Fruit fly (Drosophila melanogaster): ENCODE data around the gene Ocrl.

The Ocrl gene

DNA sequence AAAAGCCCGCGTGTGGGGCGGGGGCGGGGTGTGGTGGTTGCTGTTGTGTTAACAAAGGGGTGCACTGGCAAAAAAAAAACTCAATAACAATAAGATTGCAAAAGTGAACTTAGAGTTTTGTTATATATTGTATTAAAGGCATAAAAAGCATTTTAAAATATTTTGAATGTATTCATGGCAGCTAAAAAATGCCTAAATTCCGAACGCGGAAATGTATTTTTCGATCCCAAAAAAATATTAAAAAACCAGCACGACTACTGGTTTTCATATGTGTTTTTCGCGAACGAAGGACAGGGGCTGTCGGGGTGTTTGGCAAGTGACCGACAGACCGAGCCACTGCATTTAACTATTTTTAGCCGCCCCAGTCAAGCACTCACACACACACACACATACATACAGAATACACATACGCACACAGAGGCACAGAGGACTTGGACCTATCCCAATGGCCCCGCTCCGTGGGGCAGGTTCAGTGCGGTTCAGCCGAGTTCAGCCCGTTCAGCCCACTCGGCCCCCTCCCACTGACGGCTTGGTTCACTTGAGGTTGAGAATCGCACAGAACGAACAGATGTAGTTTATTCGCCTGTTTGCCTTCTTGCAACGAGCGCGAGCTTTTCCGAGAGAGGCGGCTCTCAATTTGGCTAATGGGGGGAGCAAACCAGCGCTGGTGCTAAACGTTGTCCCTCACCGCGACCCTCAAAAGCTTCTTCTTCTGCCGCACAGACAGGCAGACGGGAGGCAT is 44.2 kb downstream of the Ocrl start (continued):
- no peak for TF ChIP-seq CG6808 (GFP tag; optimal IDR thresholded peaks at IDR 0.05)
- TF ChIP-seq CG11762 (GFP tag; optimal IDR thresholded peaks at IDR 0.05; ENCODE audit: insufficient read depth), result no peak
- no peak for TF ChIP-seq vri (GFP tag; optimal IDR thresholded peaks at IDR 0.05)
- TF ChIP-seq net (GFP tag; optimal IDR thresholded peaks at IDR 0.05), result no peak
- TF ChIP-seq CG6276 (GFP tag; optimal IDR thresholded peaks at IDR 0.05), result peak; percentile 62
- no peak for TF ChIP-seq CG8632 (GFP tag; optimal IDR thresholded peaks at IDR 0.05)
- TF ChIP-seq Blimp-1 (GFP tag; optimal IDR thresholded peaks at IDR 0.05), result no peak
- TF ChIP-seq Eip93F (GFP tag; optimal IDR thresholded peaks at IDR 0.05), result no peak
- no peak for TF ChIP-seq Sox102F (GFP tag; optimal IDR thresholded peaks at IDR 0.05)
- TF ChIP-seq Lpt (GFP tag; optimal IDR thresholded peaks at IDR 0.05), result no peak
- TF ChIP-seq CG31627 (GFP tag; optimal IDR thresholded peaks at IDR 0.05), result no peak
- peak; percentile 0 for TF ChIP-seq esn (GFP tag; optimal IDR thresholded peaks at IDR 0.05)
- TF ChIP-seq CG4318 (GFP tag; optimal IDR thresholded peaks at IDR 0.05), result peak; percentile 63
- TF ChIP-seq Met (GFP tag; optimal IDR thresholded peaks at IDR 0.05), result peak; percentile 3
- TF ChIP-seq acj6 (GFP tag; optimal IDR thresholded peaks at IDR 0.05), result peak; percentile 4
- no peak for TF ChIP-seq Eip75B (GFP tag; optimal IDR thresholded peaks at IDR 0.05)
- no peak for TF ChIP-seq Smox (GFP tag; optimal IDR thresholded peaks at IDR 0.05)
- TF ChIP-seq CG16779 (tag; optimal IDR thresholded peaks at IDR 0.05), result no peak
- TF ChIP-seq eg (GFP tag; IDR thresholded peaks at IDR 0.05), result peak; percentile 76
- no peak for TF ChIP-seq Hr38 (GFP tag; optimal IDR thresholded peaks at IDR 0.05)
- peak; percentile 15 for TF ChIP-seq CG34406 (GFP tag; optimal IDR thresholded peaks at IDR 0.05)
- peak; percentile 26 for TF ChIP-seq CG3919 (GFP tag; optimal IDR thresholded peaks at IDR 0.05)
- TF ChIP-seq Ets96B (tag; optimal IDR thresholded peaks at IDR 0.05), result no peak
- no peak for TF ChIP-seq dsx (GFP tag; optimal IDR thresholded peaks at IDR 0.05; ENCODE audit: poor library complexity, severe bottlenecking)
- no peak for TF ChIP-seq CG8319 (GFP tag; optimal IDR thresholded peaks at IDR 0.05)
- TF ChIP-seq CG11902 (GFP tag; optimal IDR thresholded peaks at IDR 0.05), result peak; percentile 26
- TF ChIP-seq CG6163 (GFP tag; IDR thresholded peaks at IDR 0.05), result 0 out of 3 replicates have a peak, but pooled peaks have one; percentile 27
- TF ChIP-seq CG10669 (GFP tag; optimal IDR thresholded peaks at IDR 0.05), result no peak
- no peak for TF ChIP-seq fd85E (GFP tag; optimal IDR thresholded peaks at IDR 0.05)

DNA sequence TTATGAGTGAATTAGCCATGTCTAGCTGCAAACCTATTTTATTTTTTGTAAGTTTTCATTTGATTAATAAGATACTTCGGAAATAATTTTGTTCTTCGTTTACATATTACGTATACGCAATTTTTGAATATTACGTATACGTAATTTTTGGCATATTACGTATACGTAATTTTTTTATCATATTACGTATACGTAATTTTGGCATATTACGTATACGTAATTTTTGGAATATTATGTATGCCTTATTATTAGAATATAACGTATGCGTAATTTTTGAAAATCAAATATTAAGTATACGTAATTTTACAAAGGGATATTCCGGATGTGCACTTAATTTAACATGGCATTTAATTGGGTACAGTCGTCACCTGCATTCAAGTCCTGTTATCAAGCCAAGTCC is 45.4 kb downstream of the Ocrl start:
- TF ChIP-seq Hr4 (GFP tag; optimal IDR thresholded peaks at IDR 0.05) (no peak), Eip78C (GFP tag) (peak; percentile 21)

DNA sequence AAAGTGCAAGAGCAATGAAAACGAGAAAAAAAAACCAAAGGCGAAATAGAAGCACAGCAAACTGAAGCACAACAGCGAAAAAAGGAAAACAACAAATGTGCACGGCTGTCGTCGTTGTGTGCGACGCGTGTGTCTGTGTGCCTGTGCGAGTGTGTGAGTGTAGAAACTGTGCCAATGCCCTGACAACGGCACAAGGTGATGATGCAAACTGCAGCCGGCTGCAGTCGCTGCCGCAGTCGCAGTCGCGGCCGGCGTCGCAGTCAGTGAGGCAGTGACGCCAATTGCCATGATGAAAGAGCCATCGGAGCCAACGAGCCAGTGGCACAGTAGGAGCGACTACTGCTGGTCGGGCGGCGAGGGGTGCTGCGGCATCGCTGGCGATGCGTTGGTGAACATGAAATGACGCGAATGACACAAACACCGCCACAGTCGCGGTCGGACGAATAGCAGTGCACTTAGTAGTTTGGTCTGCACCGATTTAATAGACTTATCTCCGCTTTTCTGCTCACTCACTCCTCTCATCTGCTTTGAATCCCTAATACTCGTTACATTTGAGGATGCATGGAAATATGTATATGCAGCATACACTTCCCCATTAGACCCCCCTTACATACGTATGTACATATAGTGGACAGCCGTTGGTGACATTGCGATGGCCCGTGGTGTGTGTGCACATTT is 45.9 kb downstream of the Ocrl start:
- peak; percentile 30 for TF ChIP-seq cyc (GFP tag; optimal IDR thresholded peaks at IDR 0.05)
- peak; percentile 67 for TF ChIP-seq svp (GFP tag)
- peak; percentile 45 for TF ChIP-seq dsx (GFP tag; optimal IDR thresholded peaks at IDR 0.05; ENCODE audit: poor library complexity, severe bottlenecking)
- TF ChIP-seq pdm3 (GFP tag; optimal IDR thresholded peaks at IDR 0.05), result peak; percentile 88
- TF ChIP-seq CG15336 (GFP tag; IDR thresholded peaks at IDR 0.05), result peak; percentile 93
- peak; percentile 85 for TF ChIP-seq CG7368 (GFP tag; optimal IDR thresholded peaks at IDR 0.05)
- peak; percentile 31 to 71 for TF ChIP-seq salr (GFP tag; optimal IDR thresholded peaks at IDR 0.05)
- TF ChIP-seq CG10669 (GFP tag; optimal IDR thresholded peaks at IDR 0.05), result peak; percentile 71
- TF ChIP-seq CG34406 (GFP tag; optimal IDR thresholded peaks at IDR 0.05), result peak; percentile 67
- peak; percentile 24 for TF ChIP-seq Hr39 (GFP tag; optimal IDR thresholded peaks at IDR 0.05)
- no peak for TF ChIP-seq Eip93F (GFP tag; optimal IDR thresholded peaks at IDR 0.05)
- TF ChIP-seq acj6 (GFP tag; optimal IDR thresholded peaks at IDR 0.05), result peak; percentile 77
- TF ChIP-seq CG6163 (GFP tag; IDR thresholded peaks at IDR 0.05), result peak; percentile 75
- no peak for TF ChIP-seq CG6854 (GFP tag; optimal IDR thresholded peaks at IDR 0.05)
- peak; percentile 91 for TF ChIP-seq CG6276 (GFP tag; optimal IDR thresholded peaks at IDR 0.05)
- peak; percentile 80 for TF ChIP-seq net (GFP tag; optimal IDR thresholded peaks at IDR 0.05)
- TF ChIP-seq fkh (GFP tag; optimal IDR thresholded peaks at IDR 0.05), result peak; percentile 6
- peak; percentile 60 for TF ChIP-seq CG8632 (GFP tag; optimal IDR thresholded peaks at IDR 0.05)
- peak; percentile 76 for TF ChIP-seq CG3032 (tag; optimal IDR thresholded peaks at IDR 0.05)
- TF ChIP-seq Met (GFP tag; optimal IDR thresholded peaks at IDR 0.05), result no peak
- TF ChIP-seq dac (GFP tag; optimal IDR thresholded peaks at IDR 0.05), result peak; percentile 86
- TF ChIP-seq vri (GFP tag; optimal IDR thresholded peaks at IDR 0.05), result no peak
- TF ChIP-seq CG9139 (GFP tag; optimal IDR thresholded peaks at IDR 0.05), result peak; percentile 52
- no peak for TF ChIP-seq Ets21C (GFP tag; optimal IDR thresholded peaks at IDR 0.05)
- TF ChIP-seq CG11762 (GFP tag; optimal IDR thresholded peaks at IDR 0.05; ENCODE audit: insufficient read depth), result peak; percentile 65
- TF ChIP-seq CG6808 (GFP tag; optimal IDR thresholded peaks at IDR 0.05), result peak; percentile 69
- peak; percentile 76 for TF ChIP-seq achi (GFP tag; optimal IDR thresholded peaks at IDR 0.05)
- TF ChIP-seq Hr38 (GFP tag; optimal IDR thresholded peaks at IDR 0.05), result no peak

All from whole organism, prepupa.